Worm (Caenorhabditis elegans): ENCODE measurements around the gene K05F1.8.

K05F1.8 gene

DNA sequence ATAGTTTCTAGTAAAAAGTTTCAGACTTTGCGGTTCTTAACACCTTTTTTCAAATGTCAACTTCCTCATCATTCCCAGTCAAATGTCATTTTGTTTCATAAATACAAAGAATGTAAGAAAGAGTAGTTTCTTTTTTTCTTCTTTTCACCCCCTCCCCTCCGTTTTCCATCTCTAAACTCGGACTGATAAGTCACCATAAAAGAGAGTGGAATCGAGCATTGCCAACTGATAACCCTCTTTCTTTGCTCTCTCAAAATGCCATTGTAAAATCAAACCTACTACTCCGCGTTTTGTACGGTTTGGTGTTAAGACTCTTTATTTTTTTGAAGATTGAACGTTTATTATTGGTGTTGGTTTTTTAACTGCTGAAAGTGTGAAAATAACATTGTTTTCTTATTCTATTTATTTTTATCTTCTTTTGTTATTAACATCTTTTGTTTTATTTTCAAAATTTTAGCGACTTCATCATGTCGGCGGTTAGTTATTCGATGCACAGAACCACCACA is 49.7 kb downstream of the K05F1.8 start, which contains the start of gene ifb-2:
Gene ifb-2 (plus strand): TSS at position 456 of the 506 bp plus-strand sequence.
- TF ChIP-seq pha-4 (tag; optimal IDR thresholded peaks at IDR 0.05) (no peak), pqm-1 (tag; optimal IDR thresholded peaks at IDR 0.05) (peak; percentile 90), elt-2 (tag; optimal IDR thresholded peaks at IDR 0.05) (peak; percentile 96)

Data from whole organism, L3 larva.